Fruit fly (Drosophila melanogaster) whole organism, embryonic: ENCODE measurements around the gene Cp18.

Experiments
- Atf6 ChIP-seq: fragments of 200-800 bp; sonication (Bioruptor generic); IDR thresholded peaks from 2 replicates; pipeline ENCODE4 v1.3.6; 2022; ENCODE audit warnings: missing biosample characterization, missing genetic modification characterization
- C15 ChIP-seq: fragments of 200-800 bp; sonication (Bioruptor generic); IDR thresholded peaks from 3 replicates; pipeline ENCODE4 v1.3.6; 2022; ENCODE audit warnings: missing biosample characterization, missing genetic modification characterization
- CG10147 ChIP-seq: fragments of 200-800 bp; sonication (Bioruptor generic); optimal IDR thresholded peaks from 2 replicates; lab custom pipeline; 2019; ENCODE audit warnings: missing biosample characterization, mild to moderate bottlenecking, missing genetic modification characterization, moderate library complexity
- CG11504 ChIP-seq: fragments of 200-800 bp; sonication (Bioruptor generic); optimal IDR thresholded peaks from 3 replicates; lab custom pipeline; 2019; ENCODE audit warnings: missing biosample characterization, mild to moderate bottlenecking, missing genetic modification characterization, moderate library complexity
- CG12744 ChIP-seq: fragments of 200-800 bp; sonication (Bioruptor generic); optimal IDR thresholded peaks from 2 replicates; lab custom pipeline; 2016; ENCODE audit warnings: missing biosample characterization, missing genetic modification characterization
- CG13894 ChIP-seq: fragments of 200-800 bp; sonication (Bioruptor generic); optimal IDR thresholded peaks from 3 replicates; lab custom pipeline; 2018; ENCODE audit warnings: missing biosample characterization, mild to moderate bottlenecking, missing genetic modification characterization, moderate library complexity
- CG17385 ChIP-seq: fragments of 200-800 bp; sonication (Bioruptor generic); optimal IDR thresholded peaks from 3 replicates; lab custom pipeline; 2018; ENCODE audit warnings: missing biosample characterization, mild to moderate bottlenecking, missing genetic modification characterization
- CG2875 ChIP-seq: fragments of 200-800 bp; sonication (Bioruptor generic); optimal IDR thresholded peaks from 2 replicates; lab custom pipeline; 2017; ENCODE audit warnings: missing biosample characterization, mild to moderate bottlenecking, missing genetic modification characterization, missing genetic modification reagents
- CG34376 ChIP-seq: fragments of 200-800 bp; sonication (Bioruptor generic); optimal IDR thresholded peaks from 2 replicates; lab custom pipeline; 2018; ENCODE audit warnings: missing biosample characterization, mild to moderate bottlenecking, missing genetic modification characterization
- CG42726 ChIP-seq: fragments of 200-800 bp; sonication (Bioruptor generic); IDR thresholded peaks from 2 replicates; pipeline ENCODE4 v1.3.6; 2022; ENCODE audit warnings: missing biosample characterization, missing genetic modification characterization; ENCODE audit not compliant: partially characterized antibody
- CG4730 ChIP-seq: fragments of 200-800 bp; sonication (Bioruptor generic); IDR thresholded peaks from 2 replicates; pipeline ENCODE4 v1.3.6; 2022; ENCODE audit warnings: missing biosample characterization, missing genetic modification characterization
- CG6254 ChIP-seq: fragments of 200-800 bp; sonication (Bioruptor generic); optimal IDR thresholded peaks from 3 replicates; lab custom pipeline; 2017; ENCODE audit warnings: mild to moderate bottlenecking, missing biosample characterization, missing genetic modification reagents, missing genetic modification characterization
- CG8478 ChIP-seq: fragments of >200 bp; optimal IDR thresholded peaks from 2 replicates; lab custom pipeline; 2018
- CG9609 ChIP-seq: fragments of 200-800 bp; sonication (Bioruptor generic); optimal IDR thresholded peaks from 3 replicates; lab custom pipeline; 2016; ENCODE audit warnings: missing biosample characterization, missing genetic modification characterization
- CTCF ChIP-seq: fragments of 200-800 bp; sonication (Bioruptor generic); optimal IDR thresholded peaks from 2 replicates; lab custom pipeline; 2017; ENCODE audit warnings: missing biosample characterization, mild to moderate bottlenecking, missing genetic modification characterization, moderate library complexity
- CrebB ChIP-seq: fragments of 200-800 bp; sonication (Bioruptor generic); optimal IDR thresholded peaks from 3 replicates; lab custom pipeline; 2018; ENCODE audit warnings: missing biosample characterization, mild to moderate bottlenecking, missing genetic modification characterization
- Eip74EF ChIP-seq, 2 experiments: fragments of 200-800 bp in 1 of 2; fragments of >200 bp in 1 of 2; sonication (Bioruptor generic) in 1 of 2; optimal IDR thresholded peaks; 2 replicates each; lab custom pipeline; 2017 to 2019; ENCODE audit warnings: missing biosample characterization in 2 of 2, missing genetic modification characterization in 2 of 2, mild to moderate bottlenecking in 1 of 2, moderate library complexity in 1 of 2
- Gsc ChIP-seq: fragments of 200-800 bp; sonication (Bioruptor generic); IDR thresholded peaks from 2 replicates; pipeline ENCODE4 v1.3.6; 2022; ENCODE audit warnings: missing biosample characterization, missing genetic modification characterization
- Gug ChIP-seq: fragments of 200-800 bp; sonication (Bioruptor generic); IDR thresholded peaks from 4 replicates; pipeline ENCODE4 v1.3.6; 2022; ENCODE audit warnings: missing biosample characterization, missing genetic modification characterization
- Hmr ChIP-seq: fragments of 200-800 bp; sonication (Bioruptor generic); optimal IDR thresholded peaks from 3 replicates; lab custom pipeline; 2017; ENCODE audit warnings: mild to moderate bottlenecking, missing biosample characterization, missing genetic modification reagents, missing genetic modification characterization
- Hr78 ChIP-seq, 2 experiments: fragments of 200-800 bp in 1 of 2; fragments of >200 bp in 1 of 2; sonication (Bioruptor generic) in 1 of 2; optimal IDR thresholded peaks; 2 replicates each; lab custom pipeline; 2017 to 2019; ENCODE audit warnings: missing biosample characterization in 2 of 2, missing genetic modification characterization in 2 of 2, mild to moderate bottlenecking in 1 of 2, moderate library complexity in 1 of 2
- Lpt ChIP-seq: fragments of >200 bp; optimal IDR thresholded peaks from 2 replicates; lab custom pipeline; 2018; ENCODE audit warnings: missing biosample characterization, missing genetic modification characterization
- Myb ChIP-seq: fragments of 200-800 bp; sonication (Bioruptor generic); optimal IDR thresholded peaks from 2 replicates; lab custom pipeline; 2016; ENCODE audit warnings: missing biosample characterization, missing genetic modification characterization
- Nf-YB ChIP-seq: fragments of 200-800 bp; sonication (Bioruptor generic); optimal IDR thresholded peaks from 3 replicates; lab custom pipeline; 2019; ENCODE audit warnings: missing biosample characterization, mild to moderate bottlenecking, missing genetic modification characterization, moderate library complexity
- PHDP ChIP-seq: fragments of 200-800 bp; sonication (Bioruptor generic); optimal IDR thresholded peaks from 3 replicates; lab custom pipeline; 2018; ENCODE audit warnings: missing biosample characterization, mild to moderate bottlenecking, missing genetic modification characterization, moderate library complexity
- Rx ChIP-seq: fragments of 200-800 bp; sonication (Bioruptor generic); IDR thresholded peaks from 2 replicates; pipeline ENCODE4 v1.3.6; 2022; ENCODE audit warnings: missing biosample characterization, missing genetic modification characterization
- Side ChIP-seq: fragments of 200-800 bp; sonication (Bioruptor generic); optimal IDR thresholded peaks from 2 replicates; lab custom pipeline; 2016; ENCODE audit warnings: missing biosample characterization, missing genetic modification characterization
- Xbp1 ChIP-seq: fragments of 200-800 bp; sonication (Bioruptor generic); optimal IDR thresholded peaks from 3 replicates; lab custom pipeline; 2016; ENCODE audit warnings: missing biosample characterization, mild to moderate bottlenecking, missing genetic modification characterization
- Xrp1 ChIP-seq: fragments of 200-800 bp; sonication (Bioruptor generic); IDR thresholded peaks from 2 replicates; pipeline ENCODE4 v1.3.6; 2022; ENCODE audit warnings: missing biosample characterization, missing genetic modification characterization
- ap ChIP-seq: fragments of 200-800 bp; sonication (Bioruptor generic); IDR thresholded peaks from 2 replicates; pipeline ENCODE4 v1.3.6; 2022; ENCODE audit warnings: missing biosample characterization, missing genetic modification characterization
- ase ChIP-seq: fragments of 200-800 bp; sonication (Bioruptor generic); IDR thresholded peaks from 3 replicates; pipeline ENCODE4 v1.3.6; 2022; ENCODE audit warnings: missing biosample characterization, missing genetic modification characterization
- bsh ChIP-seq, 2 experiments: fragments of 200-800 bp; sonication (Bioruptor generic); optimal IDR thresholded peaks; 2 replicates each; lab custom pipeline; 2017 to 2018; ENCODE audit warnings: mild to moderate bottlenecking in 2 of 2, missing biosample characterization in 2 of 2, missing genetic modification characterization in 2 of 2, moderate library complexity in 1 of 2
- cad ChIP-seq: fragments of >200 bp; optimal IDR thresholded peaks from 2 replicates; lab custom pipeline; 2017; ENCODE audit warnings: missing biosample characterization, missing genetic modification characterization
- crol ChIP-seq: fragments of 200-800 bp; sonication (Bioruptor generic); IDR thresholded peaks from 2 replicates; pipeline ENCODE4 v1.3.6; 2022; ENCODE audit warnings: missing biosample characterization, missing genetic modification characterization
- dpn ChIP-seq, 2 experiments: fragments of 200-800 bp; sonication (Bioruptor generic); optimal IDR thresholded peaks; 3 replicates each; lab custom pipeline; 2016; ENCODE audit warnings: missing biosample characterization in 2 of 2, missing genetic modification characterization in 2 of 2
- fd102C ChIP-seq: fragments of 200-800 bp; sonication (Bioruptor generic); optimal IDR thresholded peaks from 2 replicates; lab custom pipeline; 2018; ENCODE audit warnings: missing biosample characterization, mild to moderate bottlenecking, missing genetic modification characterization, moderate library complexity
- ftz-f1 ChIP-seq: fragments of 200-800 bp; sonication (Bioruptor generic); optimal IDR thresholded peaks from 2 replicates; lab custom pipeline; 2016; ENCODE audit warnings: missing biosample characterization, missing genetic modification characterization
- hbn ChIP-seq: fragments of 200-800 bp; sonication (Bioruptor generic); IDR thresholded peaks from 2 replicates; pipeline ENCODE4 v1.3.6; 2022; ENCODE audit warnings: missing biosample characterization, missing genetic modification characterization; ENCODE audit not compliant: partially characterized antibody
- insv ChIP-seq, 2 experiments: fragments of 200-800 bp; sonication (Bioruptor generic); optimal IDR thresholded peaks; 3 replicates each; lab custom pipeline; 2016 to 2018; ENCODE audit warnings: missing biosample characterization in 2 of 2, missing genetic modification characterization in 2 of 2
- lov ChIP-seq, 2 experiments: fragments of 200-800 bp in 1 of 2; fragments of >200 bp in 1 of 2; sonication (Bioruptor generic) in 1 of 2; IDR thresholded peaks in 1 of 2; optimal IDR thresholded peaks in 1 of 2; 2 replicates in 1 of 2; 3 replicates in 1 of 2; pipeline versions ENCODE4 v1.3.6 to Lab custom; 2017 to 2022; ENCODE audit warnings: missing biosample characterization in 1 of 2, missing genetic modification characterization in 1 of 2
- phol ChIP-seq: fragments of 200-800 bp; sonication (Bioruptor generic); optimal IDR thresholded peaks from 3 replicates; lab custom pipeline; 2018; ENCODE audit warnings: missing biosample characterization, mild to moderate bottlenecking, missing genetic modification characterization, moderate library complexity
- pzg ChIP-seq: fragments of 200-800 bp; sonication (Bioruptor generic); optimal IDR thresholded peaks from 3 replicates; lab custom pipeline; 2018; ENCODE audit warnings: missing biosample characterization, mild to moderate bottlenecking, missing genetic modification characterization, moderate library complexity
- rib ChIP-seq: fragments of 200-800 bp; sonication (Bioruptor generic); IDR thresholded peaks from 2 replicates; pipeline ENCODE4 v1.3.6; 2022; ENCODE audit warnings: missing biosample characterization, missing genetic modification characterization
- slou ChIP-seq: fragments of 200-800 bp; sonication (Bioruptor generic); optimal IDR thresholded peaks from 3 replicates; lab custom pipeline; 2016; ENCODE audit warnings: missing biosample characterization, missing genetic modification characterization
- sqz ChIP-seq: fragments of 200-800 bp; sonication (Bioruptor generic); optimal IDR thresholded peaks from 3 replicates; lab custom pipeline; 2018; ENCODE audit warnings: missing biosample characterization, mild to moderate bottlenecking, missing genetic modification characterization
- sug ChIP-seq: fragments of 200-800 bp; optimal IDR thresholded peaks from 2 replicates; lab custom pipeline; 2019; ENCODE audit warnings: missing biosample characterization, mild to moderate bottlenecking, missing genetic modification characterization, moderate library complexity
- tgo ChIP-seq: fragments of 200-800 bp; sonication (Bioruptor generic); IDR thresholded peaks from 3 replicates; pipeline ENCODE4 v1.3.6; 2022; ENCODE audit warnings: missing biosample characterization, missing genetic modification characterization
- toy ChIP-seq: fragments of 200-800 bp; sonication (Bioruptor generic); IDR thresholded peaks from 2 replicates; pipeline ENCODE4 v1.3.6; 2022; ENCODE audit warnings: missing biosample characterization, missing genetic modification characterization
- tup ChIP-seq: fragments of 200-800 bp; sonication (Bioruptor generic); optimal IDR thresholded peaks from 2 replicates; lab custom pipeline; 2016; ENCODE audit warnings: missing biosample characterization, mild to moderate bottlenecking, missing genetic modification characterization, moderate library complexity
- zen2 ChIP-seq: fragments of 200-800 bp; sonication (Bioruptor generic); IDR thresholded peaks from 3 replicates; pipeline ENCODE4 v1.3.6; 2022; ENCODE audit warnings: missing biosample characterization, missing genetic modification characterization; ENCODE audit not compliant: partially characterized antibody

Cp18 gene

DNA sequence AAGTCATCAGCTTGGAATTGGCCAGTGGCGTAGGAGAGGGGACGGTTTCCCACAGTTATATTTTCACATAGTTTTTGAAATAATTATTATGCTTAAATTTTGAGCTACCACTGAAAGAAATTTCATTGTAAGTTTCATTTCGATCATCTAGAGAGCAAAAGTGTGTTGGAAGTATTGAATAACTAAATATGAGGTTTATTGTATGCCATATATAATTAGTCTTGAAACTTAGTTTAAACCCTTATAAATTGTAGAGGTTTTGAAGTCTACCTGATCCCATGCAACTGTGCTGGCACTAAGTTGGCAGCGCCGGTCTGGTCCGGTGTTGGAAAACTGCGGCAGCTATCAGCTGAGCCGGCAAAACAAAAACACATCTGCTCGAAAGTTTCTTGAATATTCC lies 5.4 kb upstream of the Cp18 start, which contains the start of the genes CG32022 and CG6511 (continued):
- peak; percentile 95 for TF ChIP-seq Rx (GFP tag; lab: Robert Waterston, UW)
- TF ChIP-seq Lpt (GFP tag; lab: Kevin White, UChicago) = no peak
- TF ChIP-seq CG34376 (GFP tag; lab: Kevin White, UChicago) = peak; percentile 97
- TF ChIP-seq Atf6 (GFP tag; lab: Robert Waterston, UW) = peak; percentile 95
- peak; percentile 94 for TF ChIP-seq CrebB
- TF ChIP-seq Xrp1 (GFP tag; lab: Robert Waterston, UW) = peak; percentile 96
- peak; percentile 83 for TF ChIP-seq Nf-YB (GFP tag; lab: Kevin White, UChicago)
- TF ChIP-seq Hr78 (GFP tag; optimal IDR thresholded peaks at IDR 0.05; lab: Kevin White, UChicago) = peak in 1 of 2 experiments; percentile 75
- no peak for TF ChIP-seq zen2 (GFP tag; lab: Robert Waterston, UW)
- peak; percentile 96 for TF ChIP-seq CG12744 (GFP tag; lab: Kevin White, UChicago)
- TF ChIP-seq CG2875 (GFP tag; lab: Kevin White, UChicago) = peak; percentile 86
- peak; percentile 82 for TF ChIP-seq CG6254 (GFP tag; lab: Kevin White, UChicago)
- peak; percentile 84 for TF ChIP-seq C15 (GFP tag; lab: Robert Waterston, UW)
- TF ChIP-seq Gsc = peak; percentile 88
- TF ChIP-seq Gug (GFP tag; lab: Robert Waterston, UW) = peak; percentile 96
- TF ChIP-seq Myb (GFP tag; lab: Kevin White, UChicago) = peak; percentile 88
- peak; percentile 88 for TF ChIP-seq tup (GFP tag; lab: Kevin White, UChicago)
- TF ChIP-seq ap (GFP tag; lab: Robert Waterston, UW) = peak; percentile 89
- peak; percentile 95 for TF ChIP-seq CG11504 (tag; lab: Kevin White, UChicago)
- TF ChIP-seq lov (optimal IDR thresholded peaks at IDR 0.05; lab: Kevin White, UChicago) = no peak
- peak; percentile 84; the same call in 2 of the 3 replicates for TF ChIP-seq lov (GFP tag; IDR thresholded peaks at IDR 0.05; lab: Robert Waterston, UW)
- no peak for TF ChIP-seq CG8478 (lab: Kevin White, UChicago)
- peak; percentile 97 to 98 for TF ChIP-seq dpn (GFP tag; optimal IDR thresholded peaks at IDR 0.05; lab: Kevin White, UChicago)
- TF ChIP-seq insv (GFP tag; optimal IDR thresholded peaks at IDR 0.05; lab: Kevin White, UChicago) = peak; percentile 15 to 81
- no peak for TF ChIP-seq Eip74EF (GFP tag; optimal IDR thresholded peaks at IDR 0.05; lab: Kevin White, UChicago)
- TF ChIP-seq sug (tag; lab: Kevin White, UChicago) = peak; percentile 98
- no peak for TF ChIP-seq cad (GFP tag; lab: Kevin White, UChicago)
- peak; percentile 91 for TF ChIP-seq CG4730 (GFP tag; lab: Robert Waterston, UW)
- TF ChIP-seq CTCF (GFP tag; lab: Kevin White, UChicago) = peak; percentile 50
- TF ChIP-seq Hmr = peak; percentile 97
- peak in 1 of 2 experiments; percentile 95 for TF ChIP-seq bsh (GFP tag; optimal IDR thresholded peaks at IDR 0.05; lab: Kevin White, UChicago)
- peak; percentile 92 for TF ChIP-seq rib (GFP tag; lab: Robert Waterston, UW)
- no peak for TF ChIP-seq CG42726 (GFP tag; lab: Robert Waterston, UW)
- TF ChIP-seq PHDP (tag; lab: Kevin White, UChicago) = peak; percentile 96
- peak; percentile 77 for TF ChIP-seq ftz-f1 (GFP tag; lab: Kevin White, UChicago)
- peak; percentile 98 for TF ChIP-seq CG9609
- TF ChIP-seq slou (GFP tag; lab: Kevin White, UChicago) = peak; percentile 94
- TF ChIP-seq fd102C (GFP tag; lab: Kevin White, UChicago) = peak; percentile 80
- TF ChIP-seq CG13894 = peak; percentile 95
- no peak for TF ChIP-seq hbn
- peak; percentile 97 for TF ChIP-seq tgo
- peak; percentile 92 for TF ChIP-seq CG17385 (GFP tag; lab: Kevin White, UChicago)
- peak; percentile 93 for TF ChIP-seq ase (GFP tag; lab: Robert Waterston, UW)
- peak; percentile 97 for TF ChIP-seq CG10147 (GFP tag; lab: Kevin White, UChicago)
- peak; percentile 96 for TF ChIP-seq Side (GFP tag; lab: Kevin White, UChicago)
- peak; percentile 60 for TF ChIP-seq crol (GFP tag; lab: Robert Waterston, UW)
- TF ChIP-seq sqz = no peak
- peak; percentile 63 for TF ChIP-seq pzg (GFP tag; lab: Kevin White, UChicago)
- peak; percentile 98 for TF ChIP-seq Xbp1 (GFP tag; lab: Kevin White, UChicago)
- TF ChIP-seq phol = peak; percentile 98
- peak; percentile 90 for TF ChIP-seq toy (GFP tag; lab: Robert Waterston, UW)
